Worm (Caenorhabditis elegans) whole organism, L4/young adult: Measurements from ENCODE around the gene smg-3.

Source experiments
- W03F9.2 ChIP-seq: fragments of 150-350 bp; optimal IDR thresholded peaks from 2 replicates; lab custom pipeline; 2014; ENCODE audit warnings: missing biosample characterization, missing genetic modification characterization
- dao-5 ChIP-seq: sonication (generic microtip); optimal IDR thresholded peaks from 2 replicates; lab custom pipeline; 2016; ENCODE audit warnings: missing genotype, missing genetic modification characterization, moderate library complexity, missing compliant biosample characterization
- him-1 ChIP-seq: sonication (generic microtip); optimal IDR thresholded peaks from 2 replicates; lab custom pipeline; 2016; ENCODE audit warnings: missing genotype, missing genetic modification reagents, missing genetic modification characterization, missing compliant biosample characterization

ce11 chrIV:6327363-6328015, 45.4 kb downstream of the smg-3 start:
- TF ChIP-seq him-1 (no peak), dao-5 (no peak), W03F9.2 (peak; percentile 60)
